Fruit fly (Drosophila melanogaster) whole organism, embryonic: ENCODE measurements around the gene unk.
A peak's percentile ranks its signal among the peaks of the same experiment; 100 is the strongest.

Source experiments
- BEAF-32 ChIP-seq: fragments of 200-800 bp; sonication (Bioruptor generic); optimal IDR thresholded peaks from 3 replicates; lab custom pipeline; 2017; ENCODE audit warnings: missing biosample characterization, missing genetic modification characterization, mild to moderate bottlenecking, moderate library complexity, missing genetic modification reagents
- CG10147 ChIP-seq: fragments of 200-800 bp; sonication (Bioruptor generic); optimal IDR thresholded peaks from 2 replicates; lab custom pipeline; 2019; ENCODE audit warnings: missing biosample characterization, mild to moderate bottlenecking, missing genetic modification characterization, moderate library complexity
- CG11456 ChIP-seq: fragments of 200-800 bp; sonication (Bioruptor generic); IDR thresholded peaks from 3 replicates; pipeline ENCODE4 v1.3.6; 2022; ENCODE audit warnings: missing biosample characterization, missing genetic modification characterization
- CG11504 ChIP-seq: fragments of 200-800 bp; sonication (Bioruptor generic); optimal IDR thresholded peaks from 3 replicates; lab custom pipeline; 2019; ENCODE audit warnings: missing biosample characterization, mild to moderate bottlenecking, missing genetic modification characterization, moderate library complexity
- CG12769 ChIP-seq: fragments of 200-800 bp; sonication (Bioruptor generic); optimal IDR thresholded peaks from 2 replicates; lab custom pipeline; 2019; ENCODE audit warnings: missing biosample characterization, mild to moderate bottlenecking, missing genetic modification characterization, moderate library complexity
- CG1603 ChIP-seq: fragments of 200-800 bp; sonication (Bioruptor generic); optimal IDR thresholded peaks from 2 replicates; lab custom pipeline; 2019; ENCODE audit warnings: missing biosample characterization, mild to moderate bottlenecking, missing genetic modification characterization, moderate library complexity
- CG1792 ChIP-seq: fragments of 200-800 bp; sonication (Bioruptor generic); optimal IDR thresholded peaks from 2 replicates; lab custom pipeline; 2016; ENCODE audit warnings: missing biosample characterization, missing genetic modification characterization
- CG18476 ChIP-seq: fragments of 200-800 bp; sonication (Bioruptor generic); optimal IDR thresholded peaks from 2 replicates; lab custom pipeline; 2016; ENCODE audit warnings: missing biosample characterization, mild to moderate bottlenecking, missing genetic modification characterization
- CG18764 ChIP-seq: fragments of 200-800 bp; sonication (Bioruptor generic); optimal IDR thresholded peaks from 3 replicates; lab custom pipeline; 2016; ENCODE audit warnings: missing biosample characterization, missing genetic modification characterization
- CG2678 ChIP-seq: fragments of 200-800 bp; sonication (Bioruptor generic); optimal IDR thresholded peaks from 3 replicates; lab custom pipeline; 2019; ENCODE audit warnings: missing biosample characterization, mild to moderate bottlenecking, missing genetic modification characterization, moderate library complexity
- CG2875 ChIP-seq: fragments of 200-800 bp; sonication (Bioruptor generic); optimal IDR thresholded peaks from 2 replicates; lab custom pipeline; 2017; ENCODE audit warnings: missing biosample characterization, mild to moderate bottlenecking, missing genetic modification characterization, missing genetic modification reagents
- CG33213 ChIP-seq: fragments of 200-800 bp; sonication (Bioruptor generic); optimal IDR thresholded peaks from 3 replicates; lab custom pipeline; 2016; ENCODE audit warnings: missing biosample characterization, missing genetic modification characterization
- CG34376 ChIP-seq: fragments of 200-800 bp; sonication (Bioruptor generic); optimal IDR thresholded peaks from 2 replicates; lab custom pipeline; 2018; ENCODE audit warnings: missing biosample characterization, mild to moderate bottlenecking, missing genetic modification characterization
- CG6254 ChIP-seq: fragments of 200-800 bp; sonication (Bioruptor generic); optimal IDR thresholded peaks from 3 replicates; lab custom pipeline; 2017; ENCODE audit warnings: mild to moderate bottlenecking, missing biosample characterization, missing genetic modification reagents, missing genetic modification characterization
- CG6765 ChIP-seq: fragments of 200-800 bp; sonication (Bioruptor generic); optimal IDR thresholded peaks from 3 replicates; lab custom pipeline; 2017; ENCODE audit warnings: missing biosample characterization, mild to moderate bottlenecking, missing genetic modification characterization
- CG7987 ChIP-seq: fragments of 200-800 bp; sonication (Bioruptor generic); optimal IDR thresholded peaks from 2 replicates; lab custom pipeline; 2018; ENCODE audit warnings: missing biosample characterization, mild to moderate bottlenecking, missing genetic modification characterization, moderate library complexity
- CG9215 ChIP-seq: fragments of 200-800 bp; sonication (Bioruptor generic); IDR thresholded peaks from 2 replicates; pipeline ENCODE4 v1.3.6; 2022; ENCODE audit warnings: missing biosample characterization, missing genetic modification characterization
- CoRest ChIP-seq: fragments of 200-800 bp; sonication (Bioruptor generic); optimal IDR thresholded peaks from 3 replicates; lab custom pipeline; 2018; ENCODE audit warnings: missing biosample characterization, mild to moderate bottlenecking, missing genetic modification characterization, moderate library complexity
- Dbx ChIP-seq: fragments of 200-800 bp; sonication (Bioruptor generic); IDR thresholded peaks from 3 replicates; pipeline ENCODE4 v1.3.6; 2022; ENCODE audit warnings: missing biosample characterization, missing genetic modification characterization
- Eip74EF ChIP-seq, 2 experiments: fragments of 200-800 bp in 1 of 2; fragments of >200 bp in 1 of 2; sonication (Bioruptor generic) in 1 of 2; optimal IDR thresholded peaks; 2 replicates each; lab custom pipeline; 2017 to 2019; ENCODE audit warnings: missing biosample characterization in 2 of 2, missing genetic modification characterization in 2 of 2, mild to moderate bottlenecking in 1 of 2, moderate library complexity in 1 of 2
- H15 ChIP-seq: fragments of 200-800 bp; sonication (Bioruptor generic); IDR thresholded peaks from 3 replicates; pipeline ENCODE4 v1.3.6; 2022; ENCODE audit warnings: missing biosample characterization, missing genetic modification characterization
- HLH3B ChIP-seq: fragments of 200-800 bp; sonication (Bioruptor generic); IDR thresholded peaks from 2 replicates; pipeline ENCODE4 v1.3.6; 2022; ENCODE audit warnings: missing biosample characterization, missing genetic modification characterization
- Hr3 ChIP-seq: fragments of 200-800 bp; sonication (Bioruptor generic); optimal IDR thresholded peaks from 3 replicates; lab custom pipeline; 2016; ENCODE audit warnings: missing biosample characterization, missing genetic modification characterization
- Lpt ChIP-seq: fragments of >200 bp; optimal IDR thresholded peaks from 2 replicates; lab custom pipeline; 2018; ENCODE audit warnings: missing biosample characterization, missing genetic modification characterization
- Mes4 ChIP-seq: fragments of 200-800 bp; sonication (Bioruptor generic); optimal IDR thresholded peaks from 2 replicates; lab custom pipeline; 2016; ENCODE audit warnings: missing biosample characterization, missing genetic modification characterization
- Mrtf ChIP-seq: fragments of 200-800 bp; sonication (Bioruptor generic); IDR thresholded peaks from 3 replicates; pipeline ENCODE4 v1.3.6; 2022; ENCODE audit warnings: missing biosample characterization, missing genetic modification characterization
- NK7.1 ChIP-seq: fragments of 200-800 bp; sonication (Bioruptor generic); optimal IDR thresholded peaks from 3 replicates; lab custom pipeline; 2016; ENCODE audit warnings: missing biosample characterization, missing genetic modification characterization
- Neu2 ChIP-seq: fragments of 200-800 bp; sonication (Bioruptor generic); optimal IDR thresholded peaks from 3 replicates; lab custom pipeline; 2016; ENCODE audit warnings: missing biosample characterization, missing genetic modification characterization, borderline replicate concordance
- Oli ChIP-seq: fragments of 200-800 bp; sonication (Bioruptor generic); optimal IDR thresholded peaks from 2 replicates; lab custom pipeline; 2018; ENCODE audit warnings: missing biosample characterization, mild to moderate bottlenecking, missing genetic modification characterization, moderate library complexity
- PHDP ChIP-seq: fragments of 200-800 bp; sonication (Bioruptor generic); optimal IDR thresholded peaks from 3 replicates; lab custom pipeline; 2018; ENCODE audit warnings: missing biosample characterization, mild to moderate bottlenecking, missing genetic modification characterization, moderate library complexity
- Stat92E ChIP-seq, 3 experiments: fragments of >200 bp in 2 of 3; fragments of 200-800 bp in 1 of 3; sonication (Bioruptor generic) in 1 of 3; optimal IDR thresholded peaks; 2 replicates each; lab custom pipeline; 2017 to 2019; ENCODE audit warnings: missing biosample characterization in 3 of 3, missing genetic modification characterization in 3 of 3, mild to moderate bottlenecking in 1 of 3, moderate library complexity in 1 of 3
- ab ChIP-seq: fragments of 200-800 bp; sonication (Bioruptor generic); optimal IDR thresholded peaks from 2 replicates; lab custom pipeline; 2016; ENCODE audit warnings: missing biosample characterization, missing genetic modification characterization
- bab2 ChIP-seq: fragments of 200-800 bp; sonication (Bioruptor generic); optimal IDR thresholded peaks from 2 replicates; lab custom pipeline; 2016; ENCODE audit warnings: missing biosample characterization, missing genetic modification characterization
- br ChIP-seq: fragments of >200 bp; optimal IDR thresholded peaks from 2 replicates; lab custom pipeline; 2017
- dm ChIP-seq: fragments of 200-800 bp; sonication (Bioruptor generic); optimal IDR thresholded peaks from 3 replicates; lab custom pipeline; 2016; ENCODE audit warnings: missing biosample characterization, missing genetic modification characterization
- esg ChIP-seq: fragments of 200-800 bp; sonication (Bioruptor generic); conservative IDR thresholded peaks from 2 replicates; pipeline ENCODE4 v1.3.6; 2022; ENCODE audit warnings: missing biosample characterization, missing genetic modification characterization
- gsb ChIP-seq: fragments of 200-800 bp; sonication (Bioruptor generic); IDR thresholded peaks from 2 replicates; pipeline ENCODE4 v1.3.6; 2022; ENCODE audit warnings: missing biosample characterization, missing genetic modification characterization
- ham ChIP-seq: fragments of 200-800 bp; sonication (Bioruptor generic); IDR thresholded peaks from 2 replicates; pipeline ENCODE4 v1.3.6; 2022; ENCODE audit warnings: missing biosample characterization, missing genetic modification characterization
- her ChIP-seq: fragments of 200-800 bp; sonication (Bioruptor generic); optimal IDR thresholded peaks from 2 replicates; lab custom pipeline; 2016; ENCODE audit warnings: missing biosample characterization, missing genetic modification characterization
- ind ChIP-seq: fragments of 200-800 bp; sonication (Bioruptor generic); optimal IDR thresholded peaks from 3 replicates; lab custom pipeline; 2016; ENCODE audit warnings: missing biosample characterization, missing genetic modification characterization
- lbe ChIP-seq: fragments of 200-800 bp; sonication (Bioruptor generic); optimal IDR thresholded peaks from 2 replicates; lab custom pipeline; 2016; ENCODE audit warnings: missing biosample characterization, mild to moderate bottlenecking, missing genetic modification characterization
- maf-S ChIP-seq: fragments of 200-800 bp; sonication (Bioruptor generic); optimal IDR thresholded peaks from 2 replicates; lab custom pipeline; 2016; ENCODE audit warnings: missing biosample characterization, missing genetic modification characterization
- mirr ChIP-seq: fragments of 200-800 bp; sonication (Bioruptor generic); optimal IDR thresholded peaks from 3 replicates; lab custom pipeline; 2018; ENCODE audit warnings: missing biosample characterization, mild to moderate bottlenecking, missing genetic modification characterization
- nerfin-2 ChIP-seq: fragments of 200-800 bp; sonication (Bioruptor generic); IDR thresholded peaks from 2 replicates; pipeline ENCODE4 v1.3.6; 2022; ENCODE audit warnings: missing biosample characterization, missing genetic modification characterization; ENCODE audit not compliant: partially characterized antibody
- nom ChIP-seq: fragments of 200-800 bp; sonication (Bioruptor generic); optimal IDR thresholded peaks from 2 replicates; lab custom pipeline; 2017; ENCODE audit warnings: missing biosample characterization, missing genetic modification characterization, mild to moderate bottlenecking, moderate library complexity, missing genetic modification reagents
- run ChIP-seq: fragments of 200-800 bp; sonication (Bioruptor generic); optimal IDR thresholded peaks from 3 replicates; lab custom pipeline; 2018; ENCODE audit warnings: missing biosample characterization, mild to moderate bottlenecking, missing genetic modification characterization
- slp2 ChIP-seq: fragments of 200-800 bp; sonication (Bioruptor generic); optimal IDR thresholded peaks from 2 replicates; lab custom pipeline; 2016; ENCODE audit warnings: missing biosample characterization, missing genetic modification characterization
- stwl ChIP-seq: fragments of 200-800 bp; sonication (Bioruptor generic); optimal IDR thresholded peaks from 3 replicates; lab custom pipeline; 2018; ENCODE audit warnings: missing biosample characterization, mild to moderate bottlenecking, missing genetic modification characterization, moderate library complexity
- sug ChIP-seq: fragments of 200-800 bp; optimal IDR thresholded peaks from 2 replicates; lab custom pipeline; 2019; ENCODE audit warnings: missing biosample characterization, mild to moderate bottlenecking, missing genetic modification characterization, moderate library complexity
- twi ChIP-seq: fragments of 200-800 bp; optimal IDR thresholded peaks from 2 replicates; lab custom pipeline; 2019; ENCODE audit warnings: missing biosample characterization, mild to moderate bottlenecking, missing genetic modification characterization, moderate library complexity
- zfh2 ChIP-seq: fragments of 200-800 bp; sonication (Bioruptor generic); optimal IDR thresholded peaks from 2 replicates; lab custom pipeline; 2016; ENCODE audit warnings: missing biosample characterization, missing genetic modification characterization

unk gene

DNA sequence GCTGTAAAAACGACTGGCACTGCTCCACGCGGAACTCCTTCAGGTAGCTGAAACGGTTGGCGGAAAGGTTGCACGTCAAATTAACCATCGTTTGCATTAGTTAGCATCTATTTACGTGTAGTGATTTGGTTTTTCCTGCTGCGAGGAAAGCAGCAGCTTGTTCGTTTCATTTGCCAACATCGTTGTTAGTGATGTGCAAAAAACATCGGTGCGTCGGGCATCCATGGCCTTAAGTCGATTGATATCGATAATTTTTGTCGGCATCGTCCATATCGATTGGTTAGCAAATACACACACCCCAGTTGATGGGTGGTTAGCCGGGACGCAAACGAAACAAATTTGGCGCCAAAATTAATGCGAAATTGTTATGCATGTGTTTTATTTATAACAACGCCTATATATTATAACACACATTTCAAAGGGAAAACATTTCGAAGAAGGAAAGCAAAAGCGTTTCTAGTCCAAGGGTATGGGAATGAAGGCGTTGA lies at the start of gene unk (continued):
- TF ChIP-seq Stat92E (GFP tag; optimal IDR thresholded peaks at IDR 0.05; lab: Kevin White, UChicago) (peak in 1 of 3 experiments; percentile 39), CG9215 (GFP tag; lab: Robert Waterston, UW) (no peak), CG1792 (no peak), bab2 (no peak), Mes4 (GFP tag; lab: Kevin White, UChicago) (no peak), stwl (tag; lab: Kevin White, UChicago) (peak; percentile 34), ham (GFP tag; lab: Robert Waterston, UW) (no peak), CG2678 (tag; lab: Kevin White, UChicago) (no peak), br (lab: Kevin White, UChicago) (no peak), ab (GFP tag; lab: Kevin White, UChicago) (no peak), CG34376 (GFP tag; lab: Kevin White, UChicago) (no peak), CG11456 (no peak; the same call in 1 of the 3 replicates), lbe (GFP tag; lab: Kevin White, UChicago) (peak; percentile 50), zfh2 (GFP tag; lab: Kevin White, UChicago) (peak; percentile 21), dm (GFP tag; lab: Kevin White, UChicago) (peak; percentile 57), esg (GFP tag; lab: Robert Waterston, UW) (no peak), CG18476 (GFP tag; lab: Kevin White, UChicago) (no peak), mirr (GFP tag; lab: Kevin White, UChicago) (no peak), run (tag; lab: Kevin White, UChicago) (no peak), CG18764 (no peak), maf-S (no peak), CG6254 (GFP tag; lab: Kevin White, UChicago) (no peak), CG6765 (no peak), Mrtf (GFP tag; lab: Robert Waterston, UW) (no peak), CoRest (tag; lab: Kevin White, UChicago) (peak; percentile 51), CG7987 (no peak), PHDP (tag; lab: Kevin White, UChicago) (no peak), H15 (no peak), slp2 (no peak), CG1603 (tag; lab: Kevin White, UChicago) (peak; percentile 80), CG12769 (tag; lab: Kevin White, UChicago) (no peak), ind (GFP tag; lab: Kevin White, UChicago) (no peak), nom (GFP tag; lab: Kevin White, UChicago) (no peak), CG11504 (no peak), CG10147 (GFP tag; lab: Kevin White, UChicago) (no peak), Hr3 (GFP tag; lab: Kevin White, UChicago) (no peak), Oli (tag; lab: Kevin White, UChicago) (no peak), nerfin-2 (GFP tag; lab: Robert Waterston, UW) (peak; percentile 93), sug (tag; lab: Kevin White, UChicago) (peak; percentile 66), CG2875 (GFP tag; lab: Kevin White, UChicago) (no peak), Dbx (GFP tag; lab: Robert Waterston, UW) (peak; percentile 52), NK7.1 (no peak), twi (tag; lab: Kevin White, UChicago) (no peak), Lpt (GFP tag; lab: Kevin White, UChicago) (no peak), gsb (GFP tag; lab: Robert Waterston, UW) (0 out of 2 replicates have a peak, but pooled peaks have one; percentile 17), BEAF-32 (GFP tag; lab: Kevin White, UChicago) (peak; percentile 98), Eip74EF (GFP tag; optimal IDR thresholded peaks at IDR 0.05; lab: Kevin White, UChicago) (no peak), CG33213 (GFP tag; lab: Kevin White, UChicago) (peak; percentile 44), Neu2 (GFP tag; lab: Kevin White, UChicago) (no peak), her (GFP tag; lab: Kevin White, UChicago) (no peak), HLH3B (no peak)
